Fruit fly (Drosophila melanogaster): Measurements from ENCODE around the gene z.

z gene

dm6 chrX:2419518-2419917 is 28.1 kb upstream of the z start (continued):
- TF ChIP-seq CG9797 (GFP tag; optimal IDR thresholded peaks at IDR 0.05), result no peak
- TF ChIP-seq bsh (GFP tag; optimal IDR thresholded peaks at IDR 0.05), result no peak

DNA sequence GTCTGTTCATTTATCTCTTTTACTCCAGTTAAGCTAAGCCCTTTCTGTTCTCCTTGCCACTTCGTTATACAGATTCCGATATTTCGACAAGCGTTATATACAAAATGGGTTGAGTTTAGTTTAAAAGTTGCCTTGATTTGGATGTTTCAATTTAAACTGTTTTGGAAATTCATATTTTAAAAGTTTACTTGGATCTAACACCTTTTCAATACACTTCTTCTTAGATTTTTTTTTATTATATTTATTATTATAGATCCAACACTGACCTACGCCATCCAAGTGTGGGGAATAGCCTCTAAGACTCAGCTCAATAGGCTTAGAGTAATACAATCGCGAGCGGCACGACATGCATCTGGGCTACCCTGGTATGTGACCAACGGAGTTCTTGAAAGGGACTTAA is 21.8 kb upstream of the z start, which contains the start of gene CG32797:
CG32797 (minus strand) TSS at position 101 of the 400 bp plus-strand sequence.
- TF ChIP-seq Side (GFP tag; optimal IDR thresholded peaks at IDR 0.05) (no peak), CkIIα-i1 (GFP tag; IDR thresholded peaks at IDR 0.05) (no peak), Mes4 (GFP tag; optimal IDR thresholded peaks at IDR 0.05) (no peak), Med (GFP tag) (no peak), lov (optimal IDR thresholded peaks at IDR 0.05) (no peak), lov (GFP tag; IDR thresholded peaks at IDR 0.05) (no peak), CG34422 (GFP tag; IDR thresholded peaks at IDR 0.05) (no peak), seq (GFP tag; IDR thresholded peaks at IDR 0.05) (no peak), ranshi (GFP tag; IDR thresholded peaks at IDR 0.05) (no peak), Camta (GFP tag; optimal IDR thresholded peaks at IDR 0.05) (no peak), yki (optimal IDR thresholded peaks at IDR 0.05) (no peak), CG2712 (tag; optimal IDR thresholded peaks at IDR 0.05) (no peak), nerfin-2 (GFP tag; IDR thresholded peaks at IDR 0.05; ENCODE audit: partially characterized antibody) (no peak), Gug (GFP tag; IDR thresholded peaks at IDR 0.05) (no peak), CG10274 (GFP tag; optimal IDR thresholded peaks at IDR 0.05) (no peak), slbo (GFP tag; IDR thresholded peaks at IDR 0.05) (no peak), CG7556 (GFP tag; optimal IDR thresholded peaks at IDR 0.05) (no peak), Sox102F (GFP tag; optimal IDR thresholded peaks at IDR 0.05) (no peak), croc (GFP tag; conservative IDR thresholded peaks at IDR 0.05) (no peak), Blimp-1 (GFP tag; optimal IDR thresholded peaks at IDR 0.05) (no peak)

- TF ChIP-seq CG12104 (GFP tag; optimal IDR thresholded peaks at IDR 0.05) (no peak), fd3F (GFP tag; optimal IDR thresholded peaks at IDR 0.05) (no peak), Sin3A (optimal IDR thresholded peaks at IDR 0.05) (no peak), ewg (GFP tag; optimal IDR thresholded peaks at IDR 0.05) (peak; percentile 51), CG30020 (tag; optimal IDR thresholded peaks at IDR 0.05) (no peak), ham (GFP tag; IDR thresholded peaks at IDR 0.05) (no peak), lmd (GFP tag; IDR thresholded peaks at IDR 0.05) (no peak), GATAe (GFP tag; conservative IDR thresholded peaks at IDR 0.05) (no peak), CG3407 (GFP tag; optimal IDR thresholded peaks at IDR 0.05) (no peak), unpg (GFP tag; optimal IDR thresholded peaks at IDR 0.05) (no peak), zen (tag; optimal IDR thresholded peaks at IDR 0.05) (peak; percentile 18), CG4360 (GFP tag; IDR thresholded peaks at IDR 0.05) (no peak), Dip2 (GFP tag; IDR thresholded peaks at IDR 0.05) (no peak), CG15269 (tag; optimal IDR thresholded peaks at IDR 0.05) (no peak), E2f1 (GFP tag; IDR thresholded peaks at IDR 0.05) (no peak), phol (tag; optimal IDR thresholded peaks at IDR 0.05) (peak; percentile 26), CG7987 (GFP tag; optimal IDR thresholded peaks at IDR 0.05) (no peak), Antp (GFP tag; optimal IDR thresholded peaks at IDR 0.05) (no peak), CG15073 (GFP tag; optimal IDR thresholded peaks at IDR 0.05) (no peak), Lpt (GFP tag; optimal IDR thresholded peaks at IDR 0.05) (no peak), CG7357 (GFP tag; IDR thresholded peaks at IDR 0.05) (no peak), CG4424 (GFP tag; optimal IDR thresholded peaks at IDR 0.05) (no peak), salm (tag; optimal IDR thresholded peaks at IDR 0.05) (no peak), CG1832 (GFP tag; optimal IDR thresholded peaks at IDR 0.05) (peak; percentile 76), onecut (GFP tag; IDR thresholded peaks at IDR 0.05) (no peak), disco-r (GFP tag; optimal IDR thresholded peaks at IDR 0.05) (no peak), Mrtf (GFP tag; IDR thresholded peaks at IDR 0.05) (no peak), hbn (GFP tag; IDR thresholded peaks at IDR 0.05; ENCODE audit: partially characterized antibody) (no peak), tll (GFP tag; optimal IDR thresholded peaks at IDR 0.05) (peak in 1 of 2 experiments; percentile 95), pita (GFP tag; optimal IDR thresholded peaks at IDR 0.05) (no peak)
Measured at dm6 chrX:2428903-2429302, 18.7 kb upstream of the z start, which contains the start of gene gt. Gene gt (minus strand): TSS chrX:2428967.
